Fruit fly (Drosophila melanogaster) whole organism, embryonic: ENCODE measurements around the gene Ccz1.

Source experiments
- Antp ChIP-seq: fragments of 200-800 bp; sonication (Bioruptor generic); optimal IDR thresholded peaks from 3 replicates; lab custom pipeline; 2016; ENCODE audit warnings: missing biosample characterization, missing genetic modification characterization
- B-H1 ChIP-seq: fragments of 200-800 bp; sonication (Bioruptor generic); IDR thresholded peaks from 3 replicates; pipeline ENCODE4 v1.3.6; 2022; ENCODE audit warnings: missing biosample characterization, missing genetic modification characterization
- CG10147 ChIP-seq: fragments of 200-800 bp; sonication (Bioruptor generic); optimal IDR thresholded peaks from 2 replicates; lab custom pipeline; 2019; ENCODE audit warnings: missing biosample characterization, mild to moderate bottlenecking, missing genetic modification characterization, moderate library complexity
- CG10209 ChIP-seq: fragments of 200-800 bp; sonication (Bioruptor generic); optimal IDR thresholded peaks from 3 replicates; lab custom pipeline; 2017; ENCODE audit warnings: missing biosample characterization, mild to moderate bottlenecking, missing genetic modification characterization, missing genetic modification reagents
- CG11093 ChIP-seq: fragments of 200-800 bp; sonication (Bioruptor generic); IDR thresholded peaks from 3 replicates; pipeline ENCODE4 v1.3.6; 2022; ENCODE audit warnings: missing biosample characterization, missing genetic modification characterization
- CG12071 ChIP-seq: fragments of 200-800 bp; sonication (Bioruptor generic); optimal IDR thresholded peaks from 3 replicates; lab custom pipeline; 2018; ENCODE audit warnings: missing biosample characterization, mild to moderate bottlenecking, missing genetic modification characterization
- CG12219 ChIP-seq: fragments of 200-800 bp; sonication (Bioruptor generic); optimal IDR thresholded peaks from 3 replicates; lab custom pipeline; 2018; ENCODE audit warnings: missing biosample characterization, mild to moderate bottlenecking, missing genetic modification characterization
- CG1233 ChIP-seq: fragments of 200-800 bp; sonication (Bioruptor generic); optimal IDR thresholded peaks from 4 replicates; lab custom pipeline; 2018; ENCODE audit warnings: missing biosample characterization, mild to moderate bottlenecking, missing genetic modification characterization
- CG12391 ChIP-seq: fragments of 200-800 bp; sonication (Bioruptor generic); optimal IDR thresholded peaks from 3 replicates; lab custom pipeline; 2018; ENCODE audit warnings: missing biosample characterization, mild to moderate bottlenecking, missing genetic modification characterization, moderate library complexity
- CG12769 ChIP-seq: fragments of 200-800 bp; sonication (Bioruptor generic); optimal IDR thresholded peaks from 2 replicates; lab custom pipeline; 2019; ENCODE audit warnings: missing biosample characterization, mild to moderate bottlenecking, missing genetic modification characterization, moderate library complexity
- CG14710 ChIP-seq: fragments of 200-800 bp; sonication (Bioruptor generic); optimal IDR thresholded peaks from 3 replicates; lab custom pipeline; 2019; ENCODE audit warnings: missing biosample characterization, mild to moderate bottlenecking, missing genetic modification characterization, moderate library complexity
- CG14965 ChIP-seq: fragments of 200-800 bp; sonication (Bioruptor generic); optimal IDR thresholded peaks from 2 replicates; lab custom pipeline; 2016; ENCODE audit warnings: missing biosample characterization, missing genetic modification characterization, borderline replicate concordance
- CG1647 ChIP-seq: fragments of 200-800 bp; sonication (Bioruptor generic); optimal IDR thresholded peaks from 3 replicates; lab custom pipeline; 2016; ENCODE audit warnings: missing biosample characterization, missing genetic modification characterization
- CG17912 ChIP-seq: fragments of 200-800 bp; sonication (Bioruptor generic); optimal IDR thresholded peaks from 2 replicates; lab custom pipeline; 2018; ENCODE audit warnings: missing biosample characterization, mild to moderate bottlenecking, missing genetic modification characterization
- CG18262 ChIP-seq: fragments of 200-800 bp; optimal IDR thresholded peaks from 3 replicates; lab custom pipeline; 2019; ENCODE audit warnings: missing biosample characterization, mild to moderate bottlenecking, missing genetic modification characterization, moderate library complexity
- CG1832 ChIP-seq: fragments of 200-800 bp; sonication (Bioruptor generic); optimal IDR thresholded peaks from 2 replicates; lab custom pipeline; 2017; ENCODE audit warnings: missing biosample characterization, mild to moderate bottlenecking, missing genetic modification characterization, inconsistent platforms
- CG31388 ChIP-seq: fragments of 200-800 bp; sonication (Bioruptor generic); optimal IDR thresholded peaks from 2 replicates; lab custom pipeline; 2016; ENCODE audit warnings: missing biosample characterization, missing genetic modification characterization
- CG31441 ChIP-seq: fragments of 200-800 bp; sonication (Bioruptor generic); IDR thresholded peaks from 2 replicates; pipeline ENCODE4 v1.3.6; 2022; ENCODE audit warnings: missing biosample characterization, missing genetic modification characterization
- CG32532 ChIP-seq: fragments of 200-800 bp; sonication (Bioruptor generic); IDR thresholded peaks from 2 replicates; pipeline ENCODE4 v1.3.6; 2022; ENCODE audit warnings: missing biosample characterization, missing genetic modification characterization
- CG33557 ChIP-seq: fragments of 200-800 bp; sonication (Bioruptor generic); optimal IDR thresholded peaks from 2 replicates; lab custom pipeline; 2019; ENCODE audit warnings: missing biosample characterization, mild to moderate bottlenecking, missing genetic modification characterization, moderate library complexity
- CG6791 ChIP-seq: fragments of 200-800 bp; sonication (Bioruptor generic); IDR thresholded peaks from 3 replicates; pipeline ENCODE4 v1.3.6; 2022; ENCODE audit warnings: missing biosample characterization, missing genetic modification characterization; ENCODE audit not compliant: partially characterized antibody
- CG8388 ChIP-seq: fragments of 200-800 bp; sonication (Bioruptor generic); optimal IDR thresholded peaks from 2 replicates; lab custom pipeline; 2019; ENCODE audit warnings: missing biosample characterization, mild to moderate bottlenecking, missing genetic modification characterization, moderate library complexity
- Dbx ChIP-seq: fragments of 200-800 bp; sonication (Bioruptor generic); IDR thresholded peaks from 3 replicates; pipeline ENCODE4 v1.3.6; 2022; ENCODE audit warnings: missing biosample characterization, missing genetic modification characterization
- Gug ChIP-seq: fragments of 200-800 bp; sonication (Bioruptor generic); IDR thresholded peaks from 4 replicates; pipeline ENCODE4 v1.3.6; 2022; ENCODE audit warnings: missing biosample characterization, missing genetic modification characterization
- H15 ChIP-seq: fragments of 200-800 bp; sonication (Bioruptor generic); IDR thresholded peaks from 3 replicates; pipeline ENCODE4 v1.3.6; 2022; ENCODE audit warnings: missing biosample characterization, missing genetic modification characterization
- HmgD ChIP-seq: fragments of 200-800 bp; sonication (Bioruptor generic); optimal IDR thresholded peaks from 3 replicates; lab custom pipeline; 2016; ENCODE audit warnings: missing biosample characterization, missing genetic modification characterization
- Max ChIP-seq: fragments of 200-800 bp; sonication (Bioruptor generic); optimal IDR thresholded peaks from 2 replicates; lab custom pipeline; 2016; ENCODE audit warnings: missing biosample characterization, mild to moderate bottlenecking, missing genetic modification characterization
- NC2β ChIP-seq: fragments of 200-800 bp; sonication (Bioruptor generic); optimal IDR thresholded peaks from 2 replicates; lab custom pipeline; 2016; ENCODE audit warnings: missing biosample characterization, missing genetic modification characterization
- Poxn ChIP-seq: fragments of 200-800 bp; sonication (Bioruptor generic); IDR thresholded peaks from 2 replicates; pipeline ENCODE4 v1.3.6; 2022; ENCODE audit warnings: missing biosample characterization, missing genetic modification characterization
- Ptx1 ChIP-seq: fragments of 200-800 bp; sonication (Bioruptor generic); IDR thresholded peaks from 2 replicates; pipeline ENCODE4 v1.3.6; 2022; ENCODE audit warnings: missing biosample characterization, missing genetic modification characterization
- Sox100B ChIP-seq: fragments of 200-800 bp; sonication (Bioruptor generic); optimal IDR thresholded peaks from 3 replicates; lab custom pipeline; 2018; ENCODE audit warnings: missing biosample characterization, mild to moderate bottlenecking, missing genetic modification characterization
- Usf ChIP-seq: fragments of 200-800 bp; sonication (Bioruptor generic); optimal IDR thresholded peaks from 2 replicates; lab custom pipeline; 2017; ENCODE audit warnings: missing genotype, missing biosample characterization, missing genetic modification characterization
- bcd ChIP-seq: fragments of 200-800 bp; sonication (Bioruptor generic); optimal IDR thresholded peaks from 2 replicates; lab custom pipeline; 2017; ENCODE audit warnings: missing biosample characterization, mild to moderate bottlenecking, missing genetic modification characterization
- cad ChIP-seq: fragments of >200 bp; optimal IDR thresholded peaks from 2 replicates; lab custom pipeline; 2017; ENCODE audit warnings: missing biosample characterization, missing genetic modification characterization
- chm ChIP-seq: fragments of 200-800 bp; sonication (Bioruptor generic); IDR thresholded peaks from 2 replicates; pipeline ENCODE4 v1.3.6; 2022; ENCODE audit warnings: missing biosample characterization, missing genetic modification characterization
- cwo ChIP-seq: fragments of 200-800 bp; sonication (Bioruptor generic); optimal IDR thresholded peaks from 3 replicates; lab custom pipeline; 2017; ENCODE audit warnings: missing biosample characterization, missing genetic modification characterization, mild to moderate bottlenecking, moderate library complexity, missing genetic modification reagents
- ewg ChIP-seq: fragments of 200-800 bp; sonication (Bioruptor generic); optimal IDR thresholded peaks from 3 replicates; lab custom pipeline; 2017; ENCODE audit warnings: mild to moderate bottlenecking, missing biosample characterization, missing genetic modification reagents, missing genetic modification characterization
- exex ChIP-seq: fragments of 200-800 bp; sonication (Bioruptor generic); optimal IDR thresholded peaks from 4 replicates; lab custom pipeline; 2018; ENCODE audit warnings: missing biosample characterization, mild to moderate bottlenecking, missing genetic modification characterization, moderate library complexity
- gsb-n ChIP-seq: fragments of 200-800 bp; sonication (Bioruptor generic); optimal IDR thresholded peaks from 3 replicates; lab custom pipeline; 2018; ENCODE audit warnings: missing biosample characterization, mild to moderate bottlenecking, missing genetic modification characterization
- gt ChIP-seq: fragments of 200-800 bp; sonication (Bioruptor generic); IDR thresholded peaks from 2 replicates; pipeline ENCODE4 v1.3.6; 2022; ENCODE audit warnings: missing biosample characterization, missing genetic modification characterization
- h ChIP-seq: fragments of >200 bp; optimal IDR thresholded peaks from 2 replicates; lab custom pipeline; 2017
- ind ChIP-seq: fragments of 200-800 bp; sonication (Bioruptor generic); optimal IDR thresholded peaks from 3 replicates; lab custom pipeline; 2016; ENCODE audit warnings: missing biosample characterization, missing genetic modification characterization
- ken ChIP-seq: fragments of 200-800 bp; sonication (Bioruptor generic); IDR thresholded peaks from 3 replicates; pipeline ENCODE4 v1.3.6; 2022; ENCODE audit warnings: missing biosample characterization, missing genetic modification characterization
- lola ChIP-seq, 3 experiments: fragments of >200 bp in 2 of 3; fragments of 200-800 bp in 1 of 3; sonication (Bioruptor generic) in 1 of 3; optimal IDR thresholded peaks; 2 replicates each; lab custom pipeline; 2017 to 2019; ENCODE audit warnings: missing biosample characterization in 3 of 3, missing genetic modification characterization in 3 of 3, mild to moderate bottlenecking in 1 of 3, moderate library complexity in 1 of 3
- peb ChIP-seq: fragments of 200-800 bp; sonication (Bioruptor generic); IDR thresholded peaks from 2 replicates; pipeline ENCODE4 v1.3.6; 2022; ENCODE audit warnings: missing biosample characterization, missing genetic modification characterization
- sc ChIP-seq, 3 experiments: fragments of >200 bp in 2 of 3; fragments of 200-800 bp in 1 of 3; sonication (Bioruptor generic) in 1 of 3; optimal IDR thresholded peaks; 2 replicates in 2 of 3; 3 replicates in 1 of 3; lab custom pipeline; 2017; ENCODE audit warnings: mild to moderate bottlenecking in 1 of 3, missing biosample characterization in 1 of 3, missing genetic modification characterization in 1 of 3, missing genetic modification reagents in 1 of 3
- sens ChIP-seq: fragments of 200-800 bp; sonication (Bioruptor generic); peaks from one replicate; lab custom pipeline; 2016; ENCODE audit warnings: missing biosample characterization, missing genetic modification characterization
- sens-2 ChIP-seq: fragments of 200-800 bp; sonication (Bioruptor generic); IDR thresholded peaks from 2 replicates; pipeline ENCODE4 v1.3.6; 2022; ENCODE audit warnings: missing biosample characterization, missing genetic modification characterization
- trem ChIP-seq: fragments of 200-800 bp; optimal IDR thresholded peaks from 3 replicates; lab custom pipeline; 2019; ENCODE audit warnings: missing biosample characterization, mild to moderate bottlenecking, missing genetic modification characterization, moderate library complexity
- wdn ChIP-seq: fragments of 200-800 bp; sonication (Bioruptor generic); IDR thresholded peaks from 2 replicates; pipeline ENCODE4 v1.3.6; 2022; ENCODE audit warnings: missing biosample characterization, missing genetic modification characterization
- zf30C ChIP-seq: fragments of 200-800 bp; sonication (Bioruptor generic); optimal IDR thresholded peaks from 3 replicates; lab custom pipeline; 2018; ENCODE audit warnings: missing biosample characterization, mild to moderate bottlenecking, missing genetic modification characterization

Ccz1 gene

DNA sequence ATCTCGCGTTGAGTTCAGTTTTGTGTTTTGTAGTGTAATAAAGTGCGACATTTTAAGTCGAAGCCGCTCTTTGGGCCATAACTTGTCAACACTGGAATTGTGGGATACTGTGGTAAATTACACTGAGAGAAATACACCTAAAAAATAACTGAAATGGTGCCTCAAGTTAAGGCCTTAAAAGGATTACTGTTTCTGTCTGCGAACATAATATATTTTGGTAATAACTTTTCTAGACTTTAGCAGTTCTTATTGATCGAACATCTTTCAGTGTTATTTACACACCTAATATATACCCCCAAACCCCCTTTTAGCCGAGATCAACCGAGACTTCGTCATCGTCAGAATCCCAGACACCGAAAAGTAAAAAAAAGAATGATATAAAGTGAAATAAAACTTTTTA lies 47.1 kb downstream of the Ccz1 start (continued):
- TF ChIP-seq CG32532 (GFP tag; lab: Robert Waterston, UW) (peak; percentile 28; the same call in 1 of the 2 replicates), H15 (GFP tag; lab: Robert Waterston, UW) (no peak), h (lab: Kevin White, UChicago) (no peak), Usf (GFP tag; lab: Kevin White, UChicago) (no peak), Poxn (no peak), peb (GFP tag; lab: Robert Waterston, UW) (no peak), ewg (GFP tag; lab: Kevin White, UChicago) (peak; percentile 31), CG17912 (GFP tag; lab: Kevin White, UChicago) (no peak), cwo (no peak), chm (no peak), CG10209 (GFP tag; lab: Kevin White, UChicago) (peak; percentile 30), bcd (GFP tag; lab: Kevin White, UChicago) (peak; percentile 21), CG1233 (GFP tag; lab: Kevin White, UChicago) (no peak), CG12391 (tag; lab: Kevin White, UChicago) (peak; percentile 55), CG31388 (no peak), gsb-n (tag; lab: Kevin White, UChicago) (peak; percentile 48), CG1647 (GFP tag; lab: Kevin White, UChicago) (peak; percentile 2), Dbx (no peak), CG10147 (peak; percentile 29), CG11093 (GFP tag; lab: Robert Waterston, UW) (0 out of 3 replicates have a peak, but pooled peaks have one; percentile 26), sens (GFP tag; lab: Kevin White, UChicago) (peak; percentile 83), ind (GFP tag; lab: Kevin White, UChicago) (peak; percentile 3), wdn (GFP tag; lab: Robert Waterston, UW) (no peak), Sox100B (GFP tag; lab: Kevin White, UChicago) (peak; percentile 7), ken (GFP tag; lab: Robert Waterston, UW) (no peak), sens-2 (GFP tag; lab: Robert Waterston, UW) (no peak), CG8388 (GFP tag; lab: Kevin White, UChicago) (peak; percentile 25), trem (tag; lab: Kevin White, UChicago) (peak; percentile 9), Ptx1 (0 out of 2 replicates have a peak, but pooled peaks have one; percentile 27), Antp (no peak), CG14965 (GFP tag; lab: Kevin White, UChicago) (no peak), gt (GFP tag; lab: Robert Waterston, UW) (no peak), CG6791 (no peak), HmgD (GFP tag; lab: Kevin White, UChicago) (no peak), zf30C (GFP tag; lab: Kevin White, UChicago) (peak; percentile 15), Gug (GFP tag; lab: Robert Waterston, UW) (0 out of 4 replicates have a peak, but pooled peaks have one; percentile 11), NC2β (peak; percentile 13), sc (optimal IDR thresholded peaks at IDR 0.05; lab: Kevin White, UChicago) (no peak), sc (GFP tag; optimal IDR thresholded peaks at IDR 0.05; lab: Kevin White, UChicago) (peak; percentile 1), exex (tag; lab: Kevin White, UChicago) (no peak), CG1832 (GFP tag; lab: Kevin White, UChicago) (no peak), cad (GFP tag; lab: Kevin White, UChicago) (no peak), CG33557 (GFP tag; lab: Kevin White, UChicago) (peak; percentile 24), lola (GFP tag; optimal IDR thresholded peaks at IDR 0.05; lab: Kevin White, UChicago) (peak in 1 of 3 experiments; percentile 59), CG12769 (tag; lab: Kevin White, UChicago) (peak; percentile 53), CG18262 (peak; percentile 68), B-H1 (GFP tag; lab: Robert Waterston, UW) (no peak), CG12071 (GFP tag; lab: Kevin White, UChicago) (no peak), CG31441 (GFP tag; lab: Robert Waterston, UW) (peak; percentile 52), CG12219 (peak; percentile 27), Max (GFP tag; lab: Kevin White, UChicago) (no peak), CG14710 (tag; lab: Kevin White, UChicago) (peak; percentile 40)
